Fruit fly (Drosophila melanogaster) whole organism, embryonic: ENCODE data around the gene CG9926.
A peak's percentile ranks its signal among the peaks of the same experiment; 100 is the strongest.

Experiments
- CG10431 ChIP-seq: fragments of 200-800 bp; sonication (Bioruptor generic); optimal IDR thresholded peaks from 3 replicates; lab custom pipeline; 2018; ENCODE audit warnings: missing biosample characterization, mild to moderate bottlenecking, missing genetic modification characterization
- CG10959 ChIP-seq: fragments of 200-800 bp; sonication (Bioruptor generic); IDR thresholded peaks from 2 replicates; pipeline ENCODE4 v1.3.6; 2022; ENCODE audit warnings: missing biosample characterization, missing genetic modification characterization
- CG12942 ChIP-seq: fragments of 200-800 bp; sonication (Bioruptor generic); optimal IDR thresholded peaks from 3 replicates; lab custom pipeline; 2016; ENCODE audit warnings: missing biosample characterization, missing genetic modification characterization
- CG14441 ChIP-seq: fragments of 200-800 bp; sonication (Bioruptor generic); IDR thresholded peaks from 2 replicates; pipeline ENCODE4 v1.3.6; 2022; ENCODE audit warnings: missing biosample characterization, missing genetic modification characterization
- CG14965 ChIP-seq: fragments of 200-800 bp; sonication (Bioruptor generic); optimal IDR thresholded peaks from 2 replicates; lab custom pipeline; 2016; ENCODE audit warnings: missing biosample characterization, missing genetic modification characterization, borderline replicate concordance
- CG17328 ChIP-seq: fragments of 200-800 bp; sonication (Bioruptor generic); IDR thresholded peaks from 2 replicates; pipeline ENCODE4 v1.3.6; 2022; ENCODE audit warnings: missing biosample characterization, missing genetic modification characterization
- CG17802 ChIP-seq: fragments of 200-800 bp; sonication (Bioruptor generic); optimal IDR thresholded peaks from 2 replicates; lab custom pipeline; 2018; ENCODE audit warnings: missing biosample characterization, mild to moderate bottlenecking, missing genetic modification characterization, moderate library complexity
- CG2199 ChIP-seq: fragments of 200-800 bp; sonication (Bioruptor generic); IDR thresholded peaks from 3 replicates; pipeline ENCODE4 v1.3.6; 2022; ENCODE audit warnings: missing biosample characterization, missing genetic modification characterization
- CG3726 ChIP-seq: fragments of 200-800 bp; sonication (Bioruptor generic); IDR thresholded peaks from 3 replicates; pipeline ENCODE4, ENCODE4 v1.3.6; 2022; ENCODE audit warnings: missing biosample characterization, missing genetic modification characterization
- CG42726 ChIP-seq: fragments of 200-800 bp; sonication (Bioruptor generic); IDR thresholded peaks from 2 replicates; pipeline ENCODE4 v1.3.6; 2022; ENCODE audit warnings: missing biosample characterization, missing genetic modification characterization; ENCODE audit not compliant: partially characterized antibody
- CG4404 ChIP-seq: fragments of 200-800 bp; sonication (Bioruptor generic); IDR thresholded peaks from 2 replicates; pipeline ENCODE4 v1.3.6; 2022; ENCODE audit warnings: missing biosample characterization, missing genetic modification characterization
- CG4730 ChIP-seq: fragments of 200-800 bp; sonication (Bioruptor generic); IDR thresholded peaks from 2 replicates; pipeline ENCODE4 v1.3.6; 2022; ENCODE audit warnings: missing biosample characterization, missing genetic modification characterization
- CG4854 ChIP-seq: fragments of 200-800 bp; sonication (Bioruptor generic); optimal IDR thresholded peaks from 2 replicates; lab custom pipeline; 2016; ENCODE audit warnings: missing biosample characterization, missing genetic modification characterization, inconsistent platforms
- CG7357 ChIP-seq: fragments of 200-800 bp; sonication (Bioruptor generic); IDR thresholded peaks from 3 replicates; pipeline ENCODE4 v1.3.6; 2022; ENCODE audit warnings: missing biosample characterization, missing genetic modification characterization
- CG8359 ChIP-seq: fragments of 200-800 bp; sonication (Bioruptor generic); optimal IDR thresholded peaks from 2 replicates; lab custom pipeline; 2017; ENCODE audit warnings: missing biosample characterization, mild to moderate bottlenecking, missing genetic modification characterization, borderline replicate concordance
- CG8765 ChIP-seq: fragments of 200-800 bp; sonication (Bioruptor generic); IDR thresholded peaks from 2 replicates; pipeline ENCODE4 v1.3.6; 2022; ENCODE audit warnings: missing biosample characterization, missing genetic modification characterization
- CHES-1-like ChIP-seq: fragments of 200-800 bp; sonication (Bioruptor generic); optimal IDR thresholded peaks from 2 replicates; lab custom pipeline; 2016; ENCODE audit warnings: missing biosample characterization, missing genetic modification characterization
- CTCF ChIP-seq: fragments of 200-800 bp; sonication (Bioruptor generic); optimal IDR thresholded peaks from 2 replicates; lab custom pipeline; 2017; ENCODE audit warnings: missing biosample characterization, mild to moderate bottlenecking, missing genetic modification characterization, moderate library complexity
- D19B ChIP-seq: fragments of 200-800 bp; sonication (Bioruptor generic); optimal IDR thresholded peaks from 2 replicates; lab custom pipeline; 2017; ENCODE audit warnings: missing biosample characterization, mild to moderate bottlenecking, missing genetic modification characterization
- Dad ChIP-seq: fragments of 200-800 bp; sonication (Bioruptor generic); optimal IDR thresholded peaks from 3 replicates; lab custom pipeline; 2016; ENCODE audit warnings: missing biosample characterization, missing genetic modification characterization
- Dip2 ChIP-seq: fragments of 200-800 bp; sonication (Bioruptor generic); IDR thresholded peaks from 2 replicates; pipeline ENCODE4 v1.3.6; 2022; ENCODE audit warnings: missing biosample characterization, missing genetic modification characterization
- Dip3 ChIP-seq: fragments of 200-800 bp; sonication (Bioruptor generic); optimal IDR thresholded peaks from 3 replicates; lab custom pipeline; 2016; ENCODE audit warnings: missing biosample characterization, missing genetic modification characterization
- Doc3 ChIP-seq: fragments of 200-800 bp; sonication (Bioruptor generic); IDR thresholded peaks from 3 replicates; pipeline ENCODE4 v1.3.6; 2022; ENCODE audit warnings: missing biosample characterization, missing genetic modification characterization; ENCODE audit not compliant: partially characterized antibody
- H15 ChIP-seq: fragments of 200-800 bp; sonication (Bioruptor generic); IDR thresholded peaks from 3 replicates; pipeline ENCODE4 v1.3.6; 2022; ENCODE audit warnings: missing biosample characterization, missing genetic modification characterization
- H2.0 ChIP-seq: fragments of 200-800 bp; sonication (Bioruptor generic); IDR thresholded peaks from 2 replicates; pipeline ENCODE4 v1.3.6; 2022; ENCODE audit warnings: missing biosample characterization, missing genetic modification characterization
- HmgD ChIP-seq: fragments of 200-800 bp; sonication (Bioruptor generic); optimal IDR thresholded peaks from 3 replicates; lab custom pipeline; 2016; ENCODE audit warnings: missing biosample characterization, missing genetic modification characterization
- PHDP ChIP-seq: fragments of 200-800 bp; sonication (Bioruptor generic); optimal IDR thresholded peaks from 3 replicates; lab custom pipeline; 2018; ENCODE audit warnings: missing biosample characterization, mild to moderate bottlenecking, missing genetic modification characterization, moderate library complexity
- Poxn ChIP-seq: fragments of 200-800 bp; sonication (Bioruptor generic); IDR thresholded peaks from 2 replicates; pipeline ENCODE4 v1.3.6; 2022; ENCODE audit warnings: missing biosample characterization, missing genetic modification characterization
- Side ChIP-seq: fragments of 200-800 bp; sonication (Bioruptor generic); optimal IDR thresholded peaks from 2 replicates; lab custom pipeline; 2016; ENCODE audit warnings: missing biosample characterization, missing genetic modification characterization
- Six4 ChIP-seq: fragments of 200-800 bp; sonication (Bioruptor generic); optimal IDR thresholded peaks from 2 replicates; lab custom pipeline; 2016; ENCODE audit warnings: missing biosample characterization, missing genetic modification characterization
- Sry-δ ChIP-seq: fragments of 200-800 bp; sonication (Bioruptor generic); optimal IDR thresholded peaks from 2 replicates; lab custom pipeline; 2016; ENCODE audit warnings: missing biosample characterization, missing genetic modification characterization
- Usf ChIP-seq: fragments of 200-800 bp; sonication (Bioruptor generic); optimal IDR thresholded peaks from 2 replicates; lab custom pipeline; 2017; ENCODE audit warnings: missing genotype, missing biosample characterization, missing genetic modification characterization
- Xbp1 ChIP-seq: fragments of 200-800 bp; sonication (Bioruptor generic); optimal IDR thresholded peaks from 3 replicates; lab custom pipeline; 2016; ENCODE audit warnings: missing biosample characterization, mild to moderate bottlenecking, missing genetic modification characterization
- ac ChIP-seq: fragments of 200-800 bp; sonication (Bioruptor generic); optimal IDR thresholded peaks from 3 replicates; lab custom pipeline; 2017; ENCODE audit warnings: missing biosample characterization, mild to moderate bottlenecking, missing genetic modification characterization
- bigmax ChIP-seq: fragments of 200-800 bp; sonication (Bioruptor generic); optimal IDR thresholded peaks from 2 replicates; lab custom pipeline; 2018; ENCODE audit warnings: missing biosample characterization, mild to moderate bottlenecking, missing genetic modification characterization
- br ChIP-seq: fragments of >200 bp; optimal IDR thresholded peaks from 2 replicates; lab custom pipeline; 2017
- btn ChIP-seq: fragments of 200-800 bp; sonication (Bioruptor generic); optimal IDR thresholded peaks from 2 replicates; lab custom pipeline; 2016; ENCODE audit warnings: missing biosample characterization, missing genetic modification characterization
- cwo ChIP-seq: fragments of 200-800 bp; sonication (Bioruptor generic); optimal IDR thresholded peaks from 3 replicates; lab custom pipeline; 2017; ENCODE audit warnings: missing biosample characterization, missing genetic modification characterization, mild to moderate bottlenecking, moderate library complexity, missing genetic modification reagents
- dpn ChIP-seq, 2 experiments: fragments of 200-800 bp; sonication (Bioruptor generic); optimal IDR thresholded peaks; 3 replicates each; lab custom pipeline; 2016; ENCODE audit warnings: missing biosample characterization in 2 of 2, missing genetic modification characterization in 2 of 2
- dysf ChIP-seq: fragments of 200-800 bp; sonication (Bioruptor generic); IDR thresholded peaks from 3 replicates; pipeline ENCODE4 v1.3.6; 2022; ENCODE audit warnings: missing biosample characterization, missing genetic modification characterization
- fd102C ChIP-seq: fragments of 200-800 bp; sonication (Bioruptor generic); optimal IDR thresholded peaks from 2 replicates; lab custom pipeline; 2018; ENCODE audit warnings: missing biosample characterization, mild to moderate bottlenecking, missing genetic modification characterization, moderate library complexity
- hth ChIP-seq: fragments of >200 bp; optimal IDR thresholded peaks from 2 replicates; lab custom pipeline; 2017; ENCODE audit warnings: inconsistent platforms
- jumu ChIP-seq: fragments of 200-800 bp; sonication (Bioruptor generic); optimal IDR thresholded peaks from 3 replicates; lab custom pipeline; 2016; ENCODE audit warnings: missing biosample characterization, missing genetic modification characterization
- pnt ChIP-seq: fragments of 200-800 bp; sonication (Bioruptor generic); optimal IDR thresholded peaks from 3 replicates; lab custom pipeline; 2016; ENCODE audit warnings: missing biosample characterization, missing genetic modification characterization
- pros ChIP-seq: fragments of 200-800 bp; sonication (Bioruptor generic); optimal IDR thresholded peaks from 3 replicates; lab custom pipeline; 2019; ENCODE audit warnings: missing biosample characterization, mild to moderate bottlenecking, missing genetic modification characterization, moderate library complexity
- repo ChIP-seq: fragments of 200-800 bp; sonication (Bioruptor generic); optimal IDR thresholded peaks from 2 replicates; lab custom pipeline; 2016; ENCODE audit warnings: missing biosample characterization, missing genetic modification characterization
- seq ChIP-seq: fragments of 200-800 bp; sonication (Bioruptor generic); IDR thresholded peaks from 2 replicates; pipeline ENCODE4 v1.3.6; 2022; ENCODE audit warnings: missing biosample characterization, missing genetic modification characterization
- sna ChIP-seq: fragments of 200-800 bp; sonication (Bioruptor generic); IDR thresholded peaks from 2 replicates; pipeline ENCODE4 v1.3.6; 2022; ENCODE audit warnings: missing biosample characterization, missing genetic modification characterization; ENCODE audit not compliant: partially characterized antibody
- tgo ChIP-seq: fragments of 200-800 bp; sonication (Bioruptor generic); IDR thresholded peaks from 3 replicates; pipeline ENCODE4 v1.3.6; 2022; ENCODE audit warnings: missing biosample characterization, missing genetic modification characterization
- ttk ChIP-seq: fragments of 200-800 bp; sonication (Bioruptor generic); IDR thresholded peaks from 2 replicates; pipeline ENCODE4 v2.1.2; 2022; ENCODE audit warnings: missing biosample characterization, missing genetic modification characterization
- unc-4 ChIP-seq: fragments of 200-800 bp; sonication (Bioruptor generic); IDR thresholded peaks from 2 replicates; pipeline ENCODE4 v1.3.6; 2022; ENCODE audit warnings: missing biosample characterization, missing genetic modification characterization; ENCODE audit not compliant: partially characterized antibody
- unpg ChIP-seq: fragments of 200-800 bp; sonication (Bioruptor generic); optimal IDR thresholded peaks from 3 replicates; lab custom pipeline; 2018; ENCODE audit warnings: missing biosample characterization, mild to moderate bottlenecking, missing genetic modification characterization, moderate library complexity
- wor ChIP-seq: fragments of 200-800 bp; sonication (Bioruptor generic); IDR thresholded peaks from 2 replicates; pipeline ENCODE4 v1.3.6; 2022; ENCODE audit warnings: missing biosample characterization, missing genetic modification characterization

Gene CG9926

dm6 chr3R:13999531-13999930 lies 48.6 kb upstream of the CG9926 start (continued):
- TF ChIP-seq CG14965 (GFP tag; lab: Kevin White, UChicago) (peak; percentile 43), Dad (GFP tag; lab: Kevin White, UChicago) (peak; percentile 75), tgo (GFP tag; lab: Robert Waterston, UW) (peak; percentile 54), btn (peak; percentile 44), HmgD (GFP tag; lab: Kevin White, UChicago) (no peak), jumu (peak; percentile 72), bigmax (GFP tag; lab: Kevin White, UChicago) (no peak), CG3726 (GFP tag; lab: Robert Waterston, UW) (0 out of 3 replicates have a peak, but pooled peaks have one; percentile 17), ttk (GFP tag; lab: Robert Waterston, UW) (peak; percentile 76), unc-4 (GFP tag; lab: Robert Waterston, UW) (no peak), H2.0 (GFP tag; lab: Robert Waterston, UW) (no peak), Six4 (GFP tag; lab: Kevin White, UChicago) (peak; percentile 57), Xbp1 (peak; percentile 24), CG4404 (no peak), CG2199 (GFP tag; lab: Robert Waterston, UW) (peak; percentile 71; the same call in 1 of the 3 replicates), CG10959 (peak; percentile 64; the same call in 1 of the 2 replicates), dpn (GFP tag; optimal IDR thresholded peaks at IDR 0.05; lab: Kevin White, UChicago) (peak in 1 of 2 experiments; percentile 15), CG14441 (peak; percentile 69), repo (peak; percentile 70), CG17802 (tag; lab: Kevin White, UChicago) (peak; percentile 21), dysf (GFP tag; lab: Robert Waterston, UW) (peak; percentile 64; the same call in 2 of the 3 replicates), Side (GFP tag; lab: Kevin White, UChicago) (no peak), br (no peak), pros (GFP tag; lab: Kevin White, UChicago) (no peak), CG12942 (GFP tag; lab: Kevin White, UChicago) (no peak), D19B (GFP tag; lab: Kevin White, UChicago) (peak; percentile 6), Sry-δ (peak; percentile 40), cwo (GFP tag; lab: Kevin White, UChicago) (peak; percentile 41), Poxn (GFP tag; lab: Robert Waterston, UW) (no peak), CHES-1-like (GFP tag; lab: Kevin White, UChicago) (no peak), PHDP (tag; lab: Kevin White, UChicago) (no peak), ac (GFP tag; lab: Kevin White, UChicago) (no peak), Dip3 (GFP tag; lab: Kevin White, UChicago) (no peak), CG4730 (GFP tag; lab: Robert Waterston, UW) (0 out of 2 replicates have a peak, but pooled peaks have one; percentile 41), Usf (GFP tag; lab: Kevin White, UChicago) (no peak), seq (GFP tag; lab: Robert Waterston, UW) (0 out of 2 replicates have a peak, but pooled peaks have one; percentile 33), H15 (GFP tag; lab: Robert Waterston, UW) (peak; percentile 74; the same call in 2 of the 3 replicates), CTCF (peak; percentile 28), CG10431 (GFP tag; lab: Kevin White, UChicago) (no peak), Dip2 (no peak), hth (lab: Kevin White, UChicago) (no peak), pnt (GFP tag; lab: Kevin White, UChicago) (peak; percentile 51), CG42726 (GFP tag; lab: Robert Waterston, UW) (no peak), sna (no peak), CG8765 (GFP tag; lab: Robert Waterston, UW) (no peak; the same call in 1 of the 2 replicates), CG7357 (no peak), CG17328 (GFP tag; lab: Robert Waterston, UW) (0 out of 2 replicates have a peak, but pooled peaks have one; percentile 15), unpg (GFP tag; lab: Kevin White, UChicago) (peak; percentile 58), Doc3 (GFP tag; lab: Robert Waterston, UW) (no peak), wor (no peak), fd102C (GFP tag; lab: Kevin White, UChicago) (no peak), CG8359 (GFP tag; lab: Kevin White, UChicago) (no peak), CG4854 (GFP tag; lab: Kevin White, UChicago) (peak; percentile 51)
